Worm (Caenorhabditis elegans): ENCODE data around the gene C16C8.11.
"Not testable (repeated sequence)": the region's sequence is repeated elsewhere in the genome, so short reads cannot be mapped to it uniquely, and the experiment has no call there.

Gene C16C8.11

ce11 chrII:3482231-3482630, 28.7 kb downstream of the C16C8.11 start, which contains the start of gene smu-2 (continued):
- TF ChIP-seq snpc-4 (GFP tag; optimal IDR thresholded peaks at IDR 0.05) (no peak), snpc-4 (tag; optimal IDR thresholded peaks at IDR 0.05) (peak in 1 of 4 experiments; percentile 23), mes-4 (tag; optimal IDR thresholded peaks at IDR 0.05) (no peak), tbp1 (GFP tag; optimal IDR thresholded peaks at IDR 0.05) (peak; percentile 44), snpc-1.3 (tag; optimal IDR thresholded peaks at IDR 0.05; ENCODE audit: insufficient read depth) (no peak), let-526 (GFP tag; IDR thresholded peaks at IDR 0.05) (0 out of 2 replicates have a peak, but pooled peaks have one; percentile 42), dpl-1 (GFP tag; optimal IDR thresholded peaks at IDR 0.05) (no peak), rec-8 (tag; optimal IDR thresholded peaks at IDR 0.05) (peak; percentile 14 to 34), F49E8.2 (tag; optimal IDR thresholded peaks at IDR 0.05; ENCODE audit: insufficient read depth) (peak; percentile 1), aptf-2 (GFP tag; conservative IDR thresholded peaks at IDR 0.05) (peak; percentile 66; the same call in 1 of the 2 replicates), mxl-1 (tag; optimal IDR thresholded peaks at IDR 0.05) (no peak), let-607 (tag; optimal IDR thresholded peaks at IDR 0.05) (peak in 1 of 2 experiments; percentile 18), dox-1 (GFP tag; IDR thresholded peaks at IDR 0.05) (no peak), hrde-1 (tag; optimal IDR thresholded peaks at IDR 0.05; ENCODE audit: borderline replicate concordance) (no peak), nfya-2 (GFP tag; IDR thresholded peaks at IDR 0.05) (no peak), B0261.1 (tag; optimal IDR thresholded peaks at IDR 0.05) (peak; percentile 1), him-1 (tag; optimal IDR thresholded peaks at IDR 0.05) (peak; percentile 51), F39B2.1 (GFP tag; IDR thresholded peaks at IDR 0.05) (no peak), attf-5 (GFP tag; optimal IDR thresholded peaks at IDR 0.05) (peak; percentile 80)

- not testable (repeated sequence) for TF ChIP-seq zim-3 (tag; optimal IDR thresholded peaks at IDR 0.05); lin-40 (tag; optimal IDR thresholded peaks at IDR 0.05); ztf-6 (GFP tag; IDR thresholded peaks at IDR 0.05)
Observed at ce11 chrII:3490797-3491196, 37.3 kb downstream of the C16C8.11 start, which contains the start of gene fbxb-112. TSS of gene fbxb-112 (plus strand) at chrII:3491097.

- TF ChIP-seq lsy-27 (tag; optimal IDR thresholded peaks at IDR 0.05; ENCODE audit: borderline replicate concordance, insufficient read depth) = no peak
- no peak for TF ChIP-seq egl-44 (GFP tag; IDR thresholded peaks at IDR 0.05)
- TF ChIP-seq efl-1 (GFP tag; optimal IDR thresholded peaks at IDR 0.05) = peak; percentile 40
- TF ChIP-seq attf-3 (GFP tag; conservative IDR thresholded peaks at IDR 0.05) = peak; percentile 85
Observed at ce11 chrII:3499386-3499785, 45.9 kb downstream of the C16C8.11 start, which contains the start of gene Y49F6B.9. TSS of gene Y49F6B.9 (minus strand) at chrII:3499387.

ce11 chrII:3500373-3500772, 46.9 kb downstream of the C16C8.11 start:
- TF ChIP-seq attf-6 (GFP tag; IDR thresholded peaks at IDR 0.05) (no peak), lin-26 (GFP tag; IDR thresholded peaks at IDR 0.05) (peak; percentile 58; the same call in 1 of the 2 replicates), madf-8 (GFP tag; conservative IDR thresholded peaks at IDR 0.05) (no peak), mcd-1 (GFP tag; IDR thresholded peaks at IDR 0.05) (0 out of 2 replicates have a peak, but pooled peaks have one; percentile 14), egrh-3 (GFP tag; IDR thresholded peaks at IDR 0.05) (peak; percentile 88), F57C9.4 (tag; optimal IDR thresholded peaks at IDR 0.05) (no peak), ccch-3 (GFP tag; optimal IDR thresholded peaks at IDR 0.05) (no peak), ceh-79 (tag; optimal IDR thresholded peaks at IDR 0.05) (no peak), tlf-1 (GFP tag; optimal IDR thresholded peaks at IDR 0.05) (no peak), B0261.1 (tag; optimal IDR thresholded peaks at IDR 0.05) (no peak), pha-4 (tag; optimal IDR thresholded peaks at IDR 0.05) (no peak), nfyb-1 (GFP tag; IDR thresholded peaks at IDR 0.05) (0 out of 2 replicates have a peak, but pooled peaks have one; percentile 26), fkh-3 (tag; optimal IDR thresholded peaks at IDR 0.05) (no peak), zfh-2 (GFP tag; conservative IDR thresholded peaks at IDR 0.05) (peak; percentile 88)
